Worm (Caenorhabditis elegans) whole organism, L2 larva: ENCODE measurements around the gene vms-1.

Experiments
- alr-1 ChIP-seq: fragments of 150-350 bp; optimal IDR thresholded peaks from 2 replicates; lab custom pipeline; 2014; ENCODE audit warnings: missing biosample characterization, missing genetic modification characterization
- aly-2 ChIP-seq: fragments of 150-350 bp; optimal IDR thresholded peaks from 2 replicates; lab custom pipeline; 2014; ENCODE audit warnings: missing biosample characterization, missing genetic modification characterization
- ama-1 ChIP-seq: fragments of 150-350 bp; optimal IDR thresholded peaks from 2 replicates; lab custom pipeline; 2018; ENCODE audit warnings: inconsistent platforms
- ceh-16 ChIP-seq: fragments of 150-350 bp; optimal IDR thresholded peaks from 2 replicates; lab custom pipeline; 2014; ENCODE audit warnings: missing biosample characterization, missing genetic modification characterization
- lin-11 ChIP-seq: fragments of 150-350 bp; sonication (generic microtip); optimal IDR thresholded peaks from 2 replicates; lab custom pipeline; 2014; ENCODE audit warnings: missing biosample characterization, missing genetic modification characterization, inconsistent platforms, mixed read lengths
- nhr-10 ChIP-seq: sonication (generic microtip); optimal IDR thresholded peaks from 2 replicates; lab custom pipeline; 2017; ENCODE audit warnings: missing biosample characterization, missing genetic modification characterization
- nhr-11 ChIP-seq: fragments of 150-350 bp; optimal IDR thresholded peaks from 2 replicates; lab custom pipeline; 2014; ENCODE audit warnings: missing biosample characterization, missing genetic modification characterization
- nhr-21 ChIP-seq: fragments of 150-350 bp; optimal IDR thresholded peaks from 2 replicates; lab custom pipeline; 2014; ENCODE audit warnings: missing biosample characterization, missing genetic modification characterization
- nhr-6 ChIP-seq: fragments of 150-350 bp; optimal IDR thresholded peaks from 2 replicates; lab custom pipeline; 2014; ENCODE audit warnings: missing biosample characterization, missing genetic modification characterization
- nhr-77 ChIP-seq: fragments of 150-350 bp; optimal IDR thresholded peaks from 2 replicates; lab custom pipeline; 2014; ENCODE audit warnings: missing biosample characterization, missing genetic modification characterization
- unc-55 ChIP-seq: fragments of 150-350 bp; sonication (generic microtip); optimal IDR thresholded peaks from 3 replicates; lab custom pipeline; 2014; ENCODE audit warnings: missing biosample characterization, missing genetic modification reagents, missing genetic modification characterization
- unc-62 ChIP-seq: fragments of 150-350 bp; optimal IDR thresholded peaks from 2 replicates; lab custom pipeline; 2014; ENCODE audit warnings: missing biosample characterization, missing genetic modification reagents, missing genetic modification characterization
- zag-1 ChIP-seq: fragments of 150-350 bp; optimal IDR thresholded peaks from 2 replicates; lab custom pipeline; 2014; ENCODE audit warnings: missing biosample characterization, missing genetic modification characterization
- ztf-4 ChIP-seq: fragments of 150-350 bp; optimal IDR thresholded peaks from 2 replicates; lab custom pipeline; 2014; ENCODE audit warnings: missing biosample characterization, missing genetic modification characterization

DNA sequence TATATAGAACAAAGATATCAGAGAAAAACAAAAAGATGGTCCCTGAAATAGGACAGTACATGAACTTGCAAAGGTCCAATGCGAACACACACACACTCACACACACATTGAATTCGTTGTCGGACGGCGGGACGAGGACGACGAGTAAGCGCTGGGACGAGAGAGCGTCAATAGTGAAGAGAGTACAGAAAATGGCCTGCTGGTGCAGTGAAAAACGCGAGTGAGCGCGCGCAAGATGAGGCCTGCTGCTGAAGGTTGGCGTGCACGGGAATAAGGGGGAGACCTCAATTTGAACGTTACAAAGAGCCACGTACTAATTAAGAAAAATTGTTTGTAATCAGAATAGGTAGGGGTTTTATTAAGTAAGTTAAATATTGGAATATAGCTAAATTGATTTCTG, 38.6 kb downstream of the vms-1 start:
- TF ChIP-seq unc-62 (GFP tag; lab: Kevin White, UChicago) (no peak), unc-55 (peak; percentile 37), ama-1 (lab: Kevin White, UChicago) (no peak), nhr-11 (no peak), nhr-10 (tag; lab: Kevin White, UChicago) (no peak), lin-11 (no peak), nhr-77 (tag; lab: Kevin White, UChicago) (no peak), aly-2 (tag; lab: Kevin White, UChicago) (no peak), alr-1 (no peak), nhr-6 (tag; lab: Kevin White, UChicago) (no peak), zag-1 (tag; lab: Kevin White, UChicago) (no peak), ceh-16 (tag; lab: Kevin White, UChicago) (no peak), nhr-21 (tag; lab: Kevin White, UChicago) (no peak), ztf-4 (no peak)
